Fruit fly (Drosophila melanogaster): ENCODE measurements around the gene OXA1L.

OXA1L gene

DNA sequence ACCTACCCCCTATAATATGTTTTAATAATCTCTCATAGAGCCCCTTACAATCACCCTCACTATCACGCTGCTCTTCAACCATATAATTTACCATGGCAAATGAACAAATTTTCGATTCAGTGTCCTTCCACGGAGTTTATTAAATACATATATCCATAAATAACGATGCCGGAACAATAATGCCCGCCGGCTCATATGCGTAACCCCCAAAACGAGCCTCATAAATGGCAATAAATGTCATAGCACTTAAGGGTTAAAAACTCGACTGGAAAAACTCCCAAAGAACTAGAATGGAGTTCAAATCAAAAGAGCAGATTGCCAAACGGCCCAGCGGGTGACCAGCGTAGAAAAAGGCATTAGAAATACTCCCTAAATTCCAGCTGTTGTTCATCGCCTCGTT is 45.4 kb downstream of the OXA1L start:
- TF ChIP-seq ovo (GFP tag; optimal IDR thresholded peaks at IDR 0.05) (no peak), Clk (GFP tag; optimal IDR thresholded peaks at IDR 0.05) (no peak), Hr96 (GFP tag; optimal IDR thresholded peaks at IDR 0.05) (no peak), CG1620 (GFP tag; optimal IDR thresholded peaks at IDR 0.05) (no peak), CG14711 (tag; optimal IDR thresholded peaks at IDR 0.05) (no peak), tj (GFP tag; optimal IDR thresholded peaks at IDR 0.05) (no peak), CG7045 (GFP tag; optimal IDR thresholded peaks at IDR 0.05) (no peak), Mnt (GFP tag; optimal IDR thresholded peaks at IDR 0.05) (no peak)

DNA sequence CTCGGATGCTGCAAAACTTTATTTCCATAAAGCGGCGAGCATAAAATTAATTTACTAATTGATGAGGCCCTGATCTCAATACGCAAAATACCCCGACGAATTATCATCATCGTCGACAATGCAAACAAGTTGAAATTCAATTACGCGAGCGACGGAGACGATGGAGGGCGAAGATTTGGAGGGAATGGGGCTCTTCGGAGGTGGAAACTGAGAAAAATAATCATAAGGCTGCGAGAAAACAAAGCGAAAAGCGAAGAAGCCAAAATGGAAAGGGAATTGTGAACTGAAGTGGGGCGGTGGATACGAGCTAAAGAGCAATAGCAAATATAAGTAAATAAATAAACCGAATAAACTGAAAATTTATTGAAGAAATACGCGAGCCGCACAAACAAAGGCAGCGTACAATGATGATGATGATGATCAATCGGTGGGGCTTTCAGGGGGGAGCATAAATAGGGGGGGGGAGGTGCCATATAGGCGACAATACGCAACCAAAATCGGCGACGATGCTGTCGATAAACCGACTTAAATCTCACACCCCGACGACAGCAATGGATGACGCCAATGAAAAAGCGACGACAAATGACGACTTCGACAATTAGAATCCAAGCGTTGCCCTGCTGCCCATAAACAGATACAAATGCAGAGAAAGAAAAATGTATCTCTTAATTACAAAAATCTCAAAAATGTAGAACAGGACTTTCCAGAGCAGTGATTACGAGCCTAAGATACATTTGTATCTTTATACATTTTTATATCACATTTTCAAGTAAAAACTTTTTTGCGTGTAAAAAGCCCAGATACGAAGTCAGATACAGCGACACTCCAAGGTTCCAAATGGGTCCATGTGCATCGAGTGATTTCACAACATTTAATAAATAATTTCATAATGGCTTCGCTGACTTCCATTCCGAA is 48.1 kb downstream of the OXA1L start:
- no peak for TF ChIP-seq Hr96 (GFP tag; optimal IDR thresholded peaks at IDR 0.05)
- TF ChIP-seq ovo (GFP tag; optimal IDR thresholded peaks at IDR 0.05), result no peak
- TF ChIP-seq kay (GFP tag; ENCODE audit: borderline replicate concordance), result peak; percentile 55
- no peak for TF ChIP-seq Mnt (GFP tag; optimal IDR thresholded peaks at IDR 0.05)
- TF ChIP-seq cic (GFP tag; optimal IDR thresholded peaks at IDR 0.05), result no peak
- no peak for TF ChIP-seq CG7101 (tag; optimal IDR thresholded peaks at IDR 0.05)
- TF ChIP-seq Crg-1 (GFP tag; optimal IDR thresholded peaks at IDR 0.05), result no peak

DNA sequence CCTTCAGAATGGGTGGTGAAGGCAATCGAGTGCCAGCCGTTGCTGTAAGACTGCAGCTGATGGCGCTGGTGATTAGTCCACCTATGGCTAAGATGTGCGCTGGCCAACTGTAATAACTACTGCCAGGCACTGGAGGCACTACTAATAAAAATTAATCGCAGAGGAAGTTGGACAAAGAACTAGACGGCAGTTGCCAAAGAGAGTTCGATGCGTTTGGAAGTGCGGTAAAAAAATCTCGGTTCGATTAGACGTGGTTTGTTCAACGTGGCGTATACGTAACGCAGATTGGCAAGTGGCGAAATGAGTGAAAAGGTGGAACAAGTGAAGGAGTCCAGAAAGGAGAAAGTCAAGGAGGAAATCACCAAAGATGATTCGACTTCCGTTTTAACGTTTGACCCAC is 51.0 kb downstream of the OXA1L start, which contains the start of gene tna:
Gene tna, plus strand, starts transcription at position 301 of the 400 bp plus-strand sequence.
- TF ChIP-seq CG33017 (tag; optimal IDR thresholded peaks at IDR 0.05) (no peak), tj (GFP tag; optimal IDR thresholded peaks at IDR 0.05) (no peak), toe (GFP tag; optimal IDR thresholded peaks at IDR 0.05) (no peak), CG7045 (GFP tag; optimal IDR thresholded peaks at IDR 0.05) (no peak), Hr96 (GFP tag; optimal IDR thresholded peaks at IDR 0.05) (no peak), CG12768 (GFP tag; optimal IDR thresholded peaks at IDR 0.05) (no peak), CG1620 (GFP tag; optimal IDR thresholded peaks at IDR 0.05) (no peak), Mnt (GFP tag; optimal IDR thresholded peaks at IDR 0.05) (no peak), CG7101 (tag; optimal IDR thresholded peaks at IDR 0.05) (no peak), CG5204 (GFP tag; optimal IDR thresholded peaks at IDR 0.05) (no peak), Clk (GFP tag; optimal IDR thresholded peaks at IDR 0.05) (no peak), kay (GFP tag; ENCODE audit: borderline replicate concordance) (no peak), Crg-1 (GFP tag; optimal IDR thresholded peaks at IDR 0.05) (no peak)

Data from whole organism, adult.